Fruit fly (Drosophila melanogaster): ENCODE results near the gene CG6664.

- no peak for TF ChIP-seq CG4730 (GFP tag; IDR thresholded peaks at IDR 0.05)
- peak; percentile 42 to 59 for TF ChIP-seq chif (GFP tag; optimal IDR thresholded peaks at IDR 0.05)
- peak; percentile 69 for TF ChIP-seq Atf3 (GFP tag; optimal IDR thresholded peaks at IDR 0.05)
Measured at dm6 chr3L:17012017-17012719, 3.8 kb downstream of the CG6664 start, which contains the start of gene CG3764.
